Worm (Caenorhabditis elegans): ENCODE measurements around the gene Y39A1A.22.
A peak's percentile ranks its signal among the peaks of the same experiment; 100 is the strongest.

The Y39A1A.22 gene

ce11 chrIII:10739902-10740301, 33.1 kb upstream of the Y39A1A.22 start (continued):
- TF ChIP-seq nhr-11 (tag; optimal IDR thresholded peaks at IDR 0.05) (peak; percentile 50), madf-5 (GFP tag; IDR thresholded peaks at IDR 0.05) (no peak), daf-12 (tag; optimal IDR thresholded peaks at IDR 0.05) (no peak), F10B5.3 (tag; optimal IDR thresholded peaks at IDR 0.05) (no peak), D1046.2 (GFP tag; IDR thresholded peaks at IDR 0.05) (no peak), dmd-8 (GFP tag; IDR thresholded peaks at IDR 0.05) (no peak), lin-29 (GFP tag; IDR thresholded peaks at IDR 0.05) (no peak), ceh-44 (GFP tag; IDR thresholded peaks at IDR 0.05) (no peak), mes-2 (tag; optimal IDR thresholded peaks at IDR 0.05; ENCODE audit: poor library complexity, severe bottlenecking) (peak; percentile 66), hmg-1.1 (GFP tag; IDR thresholded peaks at IDR 0.05) (0 out of 2 replicates have a peak, but pooled peaks have one; percentile 41), Y105C5A.15 (GFP tag; IDR thresholded peaks at IDR 0.05) (no peak), tra-1 (GFP tag; IDR thresholded peaks at IDR 0.05) (no peak), daf-16 (GFP tag; optimal IDR thresholded peaks at IDR 0.05) (no peak), daf-16 (tag; optimal IDR thresholded peaks at IDR 0.05) (peak; percentile 4), nhr-41 (GFP tag; IDR thresholded peaks at IDR 0.05) (no peak), nhr-48 (tag; optimal IDR thresholded peaks at IDR 0.05) (peak; percentile 7), ceh-20 (GFP tag; IDR thresholded peaks at IDR 0.05) (no peak), F49E8.2 (tag; optimal IDR thresholded peaks at IDR 0.05; ENCODE audit: borderline replicate concordance) (no peak), ctbp-1 (GFP tag; IDR thresholded peaks at IDR 0.05) (0 out of 2 replicates have a peak, but pooled peaks have one; percentile 12), nhr-237 (tag; optimal IDR thresholded peaks at IDR 0.05) (no peak), zip-11 (GFP tag; IDR thresholded peaks at IDR 0.05) (no peak), rbr-2 (tag; optimal IDR thresholded peaks at IDR 0.05) (peak; percentile 61), ceh-32 (tag; optimal IDR thresholded peaks at IDR 0.05; ENCODE audit: poor library complexity) (no peak), spr-1 (tag; optimal IDR thresholded peaks at IDR 0.05) (no peak), gei-8 (GFP tag; optimal IDR thresholded peaks at IDR 0.05) (no peak), sdz-12 (GFP tag; optimal IDR thresholded peaks at IDR 0.05) (no peak), pha-4 (GFP tag; IDR thresholded peaks at IDR 0.05) (no peak), pha-4 (tag; optimal IDR thresholded peaks at IDR 0.05) (no peak), hlh-30 (tag; optimal IDR thresholded peaks at IDR 0.05; ENCODE audit: insufficient read depth) (peak; percentile 69), ZK546.5 (tag; optimal IDR thresholded peaks at IDR 0.05) (no peak), fkh-10 (GFP tag; optimal IDR thresholded peaks at IDR 0.05) (no peak), lin-39 (tag; optimal IDR thresholded peaks at IDR 0.05) (no peak), egl-43 (GFP tag; IDR thresholded peaks at IDR 0.05) (no peak), nhr-10 (tag; optimal IDR thresholded peaks at IDR 0.05) (no peak), hlh-11 (tag; optimal IDR thresholded peaks at IDR 0.05) (peak; percentile 71), skn-1 (tag; optimal IDR thresholded peaks at IDR 0.05) (no peak), dmd-6 (GFP tag; IDR thresholded peaks at IDR 0.05) (0 out of 2 replicates have a peak, but pooled peaks have one; percentile 14), nhr-102 (tag; optimal IDR thresholded peaks at IDR 0.05) (peak; percentile 23), Y75B8A.6 (GFP tag; IDR thresholded peaks at IDR 0.05) (no peak), F26F4.8 (GFP tag; conservative IDR thresholded peaks at IDR 0.05) (no peak), tag-97 (GFP tag; IDR thresholded peaks at IDR 0.05) (no peak), lin-13 (GFP tag; optimal IDR thresholded peaks at IDR 0.05) (no peak), zag-1 (tag; optimal IDR thresholded peaks at IDR 0.05) (no peak), mdl-1 (tag; optimal IDR thresholded peaks at IDR 0.05) (peak in 1 of 2 experiments; percentile 8), dmd-9 (GFP tag; IDR thresholded peaks at IDR 0.05) (no peak), nhr-42 (GFP tag; IDR thresholded peaks at IDR 0.05) (no peak), unc-62 (GFP tag; optimal IDR thresholded peaks at IDR 0.05 in 1 of 2) (peak in 1 of 2 experiments; percentile 88), unc-62 (tag; optimal IDR thresholded peaks at IDR 0.05) (no peak), arid-1 (GFP tag; conservative IDR thresholded peaks at IDR 0.05) (0 out of 2 replicates have a peak, but pooled peaks have one; percentile 22), hif-1 (tag; optimal IDR thresholded peaks at IDR 0.05) (peak in 1 of 2 experiments; percentile 48), madf-9 (GFP tag; conservative IDR thresholded peaks at IDR 0.05) (no peak), lir-3 (tag; optimal IDR thresholded peaks at IDR 0.05) (peak; percentile 11)

Measured in whole organism, L4 larva.